Worm (Caenorhabditis elegans) whole organism, young adult: Measurements from ENCODE around the gene drap-1.
A peak's percentile ranks its signal among the peaks of the same experiment; 100 is the strongest.

Experiments
- F55B11.4 ChIP-seq: sonication (generic microtip); optimal IDR thresholded peaks from 2 replicates; lab custom pipeline; 2016; ENCODE audit warnings: missing compliant biosample characterization, missing genetic modification characterization, borderline replicate concordance; ENCODE audit not compliant: insufficient read depth
- F57C9.4 ChIP-seq: sonication (generic microtip); optimal IDR thresholded peaks from 2 replicates; lab custom pipeline; 2017; ENCODE audit warnings: mild to moderate bottlenecking, missing genetic modification characterization, missing compliant biosample characterization
- K12H6.12 ChIP-seq: fragments of 200-800 bp; sonication (Bioruptor generic); optimal IDR thresholded peaks from 2 replicates; lab custom pipeline; 2018; ENCODE audit warnings: mild to moderate bottlenecking, missing genetic modification characterization, missing compliant biosample characterization
- Y79H2A.3 ChIP-seq: fragments of 200-800 bp; sonication (Bioruptor generic); conservative IDR thresholded peaks from 2 replicates; pipeline ENCODE4 v1.3.6; 2022; ENCODE audit warnings: missing genetic modification reagents, missing genetic modification characterization, missing compliant biosample characterization
- Y95B8A.8 ChIP-seq: fragments of 200-800 bp; sonication (Bioruptor generic); IDR thresholded peaks from 2 replicates; pipeline ENCODE4 v1.3.6; 2022; ENCODE audit warnings: missing genetic modification reagents, missing genetic modification characterization, missing compliant biosample characterization
- ZK185.1 ChIP-seq: sonication (generic microtip); optimal IDR thresholded peaks from 2 replicates; lab custom pipeline; 2016; ENCODE audit warnings: mild to moderate bottlenecking, missing genetic modification characterization, missing compliant biosample characterization; ENCODE audit not compliant: poor library complexity, severe bottlenecking
- atf-7 ChIP-seq: sonication (generic microtip); optimal IDR thresholded peaks from 2 replicates; lab custom pipeline; 2017; ENCODE audit warnings: mild to moderate bottlenecking, missing genetic modification characterization, missing compliant biosample characterization
- bed-2 ChIP-seq: fragments of 200-800 bp; sonication (Bioruptor generic); IDR thresholded peaks from 2 replicates; pipeline ENCODE4 v1.3.6; 2022; ENCODE audit warnings: missing genetic modification reagents, missing genetic modification characterization, missing compliant biosample characterization
- cebp-1 ChIP-seq, 2 experiments: fragments of 200-800 bp in 1 of 2; sonication (Bioruptor generic) in 1 of 2; sonication (generic microtip) in 1 of 2; IDR thresholded peaks in 1 of 2; optimal IDR thresholded peaks in 1 of 2; 2 replicates each; pipeline versions ENCODE4 v1.3.6 to Lab custom; 2017 to 2022; ENCODE audit warnings: missing compliant biosample characterization in 2 of 2, missing genetic modification characterization in 2 of 2, mild to moderate bottlenecking in 1 of 2, missing genetic modification reagents in 1 of 2, moderate library complexity in 1 of 2
- ceh-40 ChIP-seq: fragments of 200-800 bp; sonication (Bioruptor generic); IDR thresholded peaks from 2 replicates; pipeline ENCODE4 v1.3.6; 2022; ENCODE audit warnings: missing genetic modification characterization, missing compliant biosample characterization
- ceh-79 ChIP-seq: sonication (generic microtip); optimal IDR thresholded peaks from 2 replicates; lab custom pipeline; 2017; ENCODE audit warnings: mild to moderate bottlenecking, missing genetic modification characterization, missing compliant biosample characterization
- egl-18 ChIP-seq: fragments of 200-800 bp; sonication (Bioruptor generic); IDR thresholded peaks from 2 replicates; pipeline ENCODE4 v1.3.6; 2022; ENCODE audit warnings: missing genetic modification reagents, missing genetic modification characterization, missing compliant biosample characterization
- egl-44 ChIP-seq: fragments of 200-800 bp; sonication (Bioruptor generic); IDR thresholded peaks from 2 replicates; pipeline ENCODE4 v1.3.6; 2022; ENCODE audit warnings: missing genetic modification reagents, missing genetic modification characterization, missing compliant biosample characterization
- egrh-3 ChIP-seq: fragments of 200-800 bp; sonication (Bioruptor generic); IDR thresholded peaks from 2 replicates; pipeline ENCODE4 v1.3.6; 2022; ENCODE audit warnings: missing genetic modification reagents, missing genetic modification characterization, missing compliant biosample characterization
- gei-17 ChIP-seq: fragments of 200-800 bp; sonication (Bioruptor generic); optimal IDR thresholded peaks from 2 replicates; lab custom pipeline; 2018; ENCODE audit warnings: mild to moderate bottlenecking, missing genetic modification characterization, missing compliant biosample characterization
- lin-35 ChIP-seq, 3 experiments: fragments of 150-350 bp in 2 of 3; sonication (generic microtip) in 1 of 3; optimal IDR thresholded peaks; 2 replicates each; lab custom pipeline; 2014 to 2018; ENCODE audit warnings: missing biosample characterization in 3 of 3, missing genetic modification characterization in 3 of 3, missing genetic modification reagents in 3 of 3
- lsl-1 ChIP-seq: fragments of 200-800 bp; sonication (Bioruptor generic); optimal IDR thresholded peaks from 2 replicates; lab custom pipeline; 2018; ENCODE audit warnings: mild to moderate bottlenecking, missing genetic modification characterization, moderate library complexity, missing compliant biosample characterization
- lsy-27 ChIP-seq: sonication (generic microtip); optimal IDR thresholded peaks from 2 replicates; lab custom pipeline; 2017; ENCODE audit warnings: missing genetic modification characterization, mild to moderate bottlenecking, missing compliant biosample characterization, antibody characterized with exemption, missing genotype, borderline replicate concordance; ENCODE audit not compliant: insufficient read depth
- madf-6 ChIP-seq: fragments of 200-800 bp; sonication (Bioruptor generic); IDR thresholded peaks from 2 replicates; pipeline ENCODE4 v1.3.6; 2022; ENCODE audit warnings: missing genetic modification reagents, missing genetic modification characterization, missing compliant biosample characterization
- mes-4 ChIP-seq: sonication (generic microtip); optimal IDR thresholded peaks from 2 replicates; lab custom pipeline; 2016; ENCODE audit warnings: missing genotype, missing genetic modification characterization, missing compliant biosample characterization
- nfya-2 ChIP-seq: fragments of 200-800 bp; sonication (Bioruptor generic); IDR thresholded peaks from 2 replicates; pipeline ENCODE4 v1.3.6; 2022; ENCODE audit warnings: missing genetic modification reagents, missing genetic modification characterization, missing compliant biosample characterization
- nhr-27 ChIP-seq: fragments of 200-800 bp; sonication (Bioruptor generic); optimal IDR thresholded peaks from 2 replicates; lab custom pipeline; 2018; ENCODE audit warnings: mild to moderate bottlenecking, missing genetic modification characterization, moderate library complexity, missing compliant biosample characterization
- nhr-80 ChIP-seq: sonication (generic microtip); optimal IDR thresholded peaks from 2 replicates; lab custom pipeline; 2016; ENCODE audit warnings: missing genetic modification characterization, missing compliant biosample characterization
- rcor-1 ChIP-seq: fragments of 200-800 bp; sonication (Bioruptor generic); IDR thresholded peaks from 2 replicates; pipeline ENCODE4 v1.3.6; 2022; ENCODE audit warnings: missing genetic modification reagents, missing genetic modification characterization, missing compliant biosample characterization
- sea-2 ChIP-seq: fragments of 200-800 bp; sonication (Bioruptor generic); IDR thresholded peaks from 2 replicates; pipeline ENCODE4 v1.3.6; 2022; ENCODE audit warnings: missing genetic modification characterization, missing compliant biosample characterization
- snpc-1.1 ChIP-seq: sonication (generic microtip); optimal IDR thresholded peaks from 2 replicates; lab custom pipeline; 2017; ENCODE audit warnings: missing genetic modification characterization, mild to moderate bottlenecking, missing compliant biosample characterization, antibody characterized with exemption, moderate library complexity, missing genotype, missing genetic modification reagents; ENCODE audit not compliant: insufficient read depth
- snpc-1.3 ChIP-seq: sonication (generic microtip); optimal IDR thresholded peaks from 2 replicates; lab custom pipeline; 2017; ENCODE audit warnings: missing genetic modification characterization, mild to moderate bottlenecking, missing compliant biosample characterization, antibody characterized with exemption, moderate library complexity, missing genotype, missing genetic modification reagents; ENCODE audit not compliant: insufficient read depth
- somi-1 ChIP-seq: fragments of 200-800 bp; sonication (Bioruptor generic); optimal IDR thresholded peaks from 2 replicates; lab custom pipeline; 2018; ENCODE audit warnings: mild to moderate bottlenecking, missing genetic modification characterization, missing compliant biosample characterization
- sptf-2 ChIP-seq: fragments of 200-800 bp; sonication (Bioruptor generic); optimal IDR thresholded peaks from 2 replicates; lab custom pipeline; 2018; ENCODE audit warnings: mild to moderate bottlenecking, missing genetic modification characterization, missing compliant biosample characterization
- zfh-2 ChIP-seq: fragments of 200-800 bp; sonication (Bioruptor generic); conservative IDR thresholded peaks from 2 replicates; pipeline ENCODE4 v1.3.6; 2022; ENCODE audit warnings: missing genetic modification reagents, missing genetic modification characterization, missing compliant biosample characterization
- zim-3 ChIP-seq: sonication (generic microtip); optimal IDR thresholded peaks from 2 replicates; lab custom pipeline; 2017; ENCODE audit warnings: mild to moderate bottlenecking, missing genetic modification characterization, moderate library complexity, missing compliant biosample characterization
- ztf-22 ChIP-seq: fragments of 200-800 bp; sonication (Bioruptor generic); optimal IDR thresholded peaks from 2 replicates; lab custom pipeline; 2018; ENCODE audit warnings: mild to moderate bottlenecking, missing genetic modification characterization, moderate library complexity, missing compliant biosample characterization
- ztf-26 ChIP-seq: sonication (generic microtip); optimal IDR thresholded peaks from 2 replicates; lab custom pipeline; 2017; ENCODE audit warnings: missing genetic modification characterization, missing compliant biosample characterization

drap-1 gene

ce11 chrV:9765622-9766021 lies 35.7 kb downstream of the drap-1 start:
- no peak for TF ChIP-seq zim-3 (tag; lab: Kevin White, UChicago)
- peak; percentile 9 for TF ChIP-seq somi-1 (GFP tag; lab: Kevin White, UChicago)
- TF ChIP-seq egrh-3 (GFP tag; lab: Robert Waterston, UW), result no peak
- TF ChIP-seq F57C9.4 (tag; lab: Kevin White, UChicago), result no peak
- TF ChIP-seq lin-35 (GFP tag; optimal IDR thresholded peaks at IDR 0.05; lab: Kevin White, UChicago), result peak in 1 of 3 experiments; percentile 27
- no peak for TF ChIP-seq nhr-27 (tag; lab: Kevin White, UChicago)
- TF ChIP-seq lsl-1, result no peak
- no peak for TF ChIP-seq madf-6 (GFP tag; lab: Robert Waterston, UW)

ce11 chrV:9767941-9768340 lies 38.0 kb downstream of the drap-1 start:
- TF ChIP-seq sptf-2 (GFP tag; lab: Kevin White, UChicago), result no peak
- TF ChIP-seq ZK185.1 (tag; lab: Kevin White, UChicago), result no peak
- no peak for TF ChIP-seq ztf-22
- TF ChIP-seq Y79H2A.3 (GFP tag; lab: Robert Waterston, UW), result no peak
- no peak for TF ChIP-seq ceh-40 (GFP tag; lab: Robert Waterston, UW)
- TF ChIP-seq F55B11.4 (tag; lab: Kevin White, UChicago), result no peak
- TF ChIP-seq gei-17 (GFP tag; lab: Kevin White, UChicago), result no peak
- no peak for TF ChIP-seq snpc-1.1 (tag; lab: Kevin White, UChicago)

ce11 chrV:9768828-9769778 lies 39.2 kb downstream of the drap-1 start, which contains the start of gene unc-42:
TSS of gene unc-42 (minus strand) at chrV:9769391.
- TF ChIP-seq nfya-2 (GFP tag; lab: Robert Waterston, UW), result no peak
- TF ChIP-seq gei-17 (GFP tag; lab: Kevin White, UChicago), result no peak
- no peak for TF ChIP-seq egl-18 (GFP tag; lab: Robert Waterston, UW)
- TF ChIP-seq snpc-1.3 (tag; lab: Kevin White, UChicago), result no peak
- TF ChIP-seq cebp-1 (GFP tag; IDR thresholded peaks at IDR 0.05; lab: Robert Waterston, UW), result no peak
- TF ChIP-seq cebp-1 (tag; optimal IDR thresholded peaks at IDR 0.05; lab: Kevin White, UChicago), result no peak
- no peak for TF ChIP-seq egl-44 (GFP tag; lab: Robert Waterston, UW)
- TF ChIP-seq ztf-22, result no peak
- TF ChIP-seq lsy-27 (tag; lab: Kevin White, UChicago), result no peak
- TF ChIP-seq zfh-2, result peak; percentile 98
- TF ChIP-seq ceh-79 (tag; lab: Kevin White, UChicago), result no peak
- no peak for TF ChIP-seq K12H6.12 (tag; lab: Kevin White, UChicago)
- TF ChIP-seq Y95B8A.8 (GFP tag; lab: Robert Waterston, UW), result 0 out of 2 replicates have a peak, but pooled peaks have one; percentile 12
- peak; percentile 17 for TF ChIP-seq somi-1 (GFP tag; lab: Kevin White, UChicago)
- no peak for TF ChIP-seq bed-2
- 0 out of 2 replicates have a peak, but pooled peaks have one; percentile 38 for TF ChIP-seq sea-2
- TF ChIP-seq nhr-80 (tag; lab: Kevin White, UChicago), result no peak
- no peak for TF ChIP-seq atf-7
- no peak for TF ChIP-seq rcor-1 (GFP tag; lab: Robert Waterston, UW)
- peak; percentile 81 for TF ChIP-seq egrh-3 (GFP tag; lab: Robert Waterston, UW)
- no peak for TF ChIP-seq mes-4 (tag; lab: Kevin White, UChicago)
- no peak for TF ChIP-seq ztf-26 (tag; lab: Kevin White, UChicago)
